Fruit fly (Drosophila melanogaster): ENCODE measurements around the gene PH4alphaMP.

Gene PH4alphaMP

DNA sequence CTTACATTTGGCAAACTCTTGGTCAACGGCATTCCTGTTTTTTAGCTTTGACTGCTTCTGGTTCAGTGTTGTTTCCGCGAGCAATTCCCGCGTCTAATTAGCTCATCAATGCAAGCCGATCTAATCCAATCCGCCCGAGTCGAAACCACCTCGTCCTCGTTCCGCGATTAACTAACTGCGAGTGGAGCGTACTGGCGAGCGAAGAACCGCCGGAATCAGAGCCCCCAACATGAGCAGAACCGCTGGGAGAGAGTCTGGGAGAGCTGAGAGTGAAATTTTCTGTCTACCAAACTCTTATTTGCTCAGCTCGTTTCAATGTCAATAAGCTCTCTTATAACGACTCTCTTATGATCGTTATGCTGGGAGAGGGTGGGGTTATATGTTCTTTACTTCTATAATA lies 45.7 kb downstream of the PH4alphaMP start (continued):
- TF ChIP-seq CG11695 (GFP tag; IDR thresholded peaks at IDR 0.05) (peak; percentile 84), CG4617 (GFP tag; optimal IDR thresholded peaks at IDR 0.05; ENCODE audit: borderline replicate concordance) (peak; percentile 22), prd (optimal IDR thresholded peaks at IDR 0.05) (no peak), prd (GFP tag; IDR thresholded peaks at IDR 0.05) (peak; percentile 31; the same call in 1 of the 3 replicates), CG4404 (GFP tag; IDR thresholded peaks at IDR 0.05) (no peak), Lpt (GFP tag; optimal IDR thresholded peaks at IDR 0.05) (no peak), ranshi (GFP tag; IDR thresholded peaks at IDR 0.05) (peak; percentile 79; the same call in 1 of the 2 replicates), CG6854 (GFP tag; optimal IDR thresholded peaks at IDR 0.05) (peak; percentile 83), MBD-R2 (GFP tag; IDR thresholded peaks at IDR 0.05) (peak; percentile 67; the same call in 1 of the 2 replicates), Lim3 (GFP tag; IDR thresholded peaks at IDR 0.05) (no peak), CG2120 (GFP tag; optimal IDR thresholded peaks at IDR 0.05) (peak; percentile 75), ATbp (GFP tag; optimal IDR thresholded peaks at IDR 0.05) (peak; percentile 91), Xrp1 (GFP tag; IDR thresholded peaks at IDR 0.05) (no peak; the same call in 1 of the 2 replicates), wek (GFP tag; optimal IDR thresholded peaks at IDR 0.05) (peak; percentile 83), CG1024 (GFP tag; IDR thresholded peaks at IDR 0.05) (peak; percentile 90; the same call in 1 of the 2 replicates), Adf1 (GFP tag; IDR thresholded peaks at IDR 0.05) (peak; percentile 65; the same call in 1 of the 2 replicates), CG17328 (GFP tag; IDR thresholded peaks at IDR 0.05) (peak; percentile 70), Meics (GFP tag; optimal IDR thresholded peaks at IDR 0.05) (peak; percentile 76), CG14014 (GFP tag; IDR thresholded peaks at IDR 0.05) (no peak; the same call in 1 of the 2 replicates), H2.0 (GFP tag; IDR thresholded peaks at IDR 0.05) (peak; percentile 39; the same call in 1 of the 2 replicates), aop (GFP tag; IDR thresholded peaks at IDR 0.05) (no peak), nau (GFP tag; optimal IDR thresholded peaks at IDR 0.05) (peak; percentile 89), CG14710 (tag; optimal IDR thresholded peaks at IDR 0.05) (no peak), CG9609 (GFP tag; optimal IDR thresholded peaks at IDR 0.05) (peak; percentile 29), CkIIα-i1 (GFP tag; IDR thresholded peaks at IDR 0.05) (peak; percentile 66; the same call in 1 of the 2 replicates), CG2116 (GFP tag; optimal IDR thresholded peaks at IDR 0.05) (peak; percentile 55), sd (tag; optimal IDR thresholded peaks at IDR 0.05) (peak; percentile 23), crp (GFP tag; optimal IDR thresholded peaks at IDR 0.05) (no peak), CG10959 (GFP tag; IDR thresholded peaks at IDR 0.05) (peak; percentile 67), wor (GFP tag; IDR thresholded peaks at IDR 0.05) (peak; percentile 31; the same call in 1 of the 2 replicates), eve (GFP tag; optimal IDR thresholded peaks at IDR 0.05) (no peak), pb (GFP tag; optimal IDR thresholded peaks at IDR 0.05) (peak; percentile 3), exex (tag; optimal IDR thresholded peaks at IDR 0.05) (peak; percentile 57), CG3847 (GFP tag; IDR thresholded peaks at IDR 0.05) (peak; percentile 21; the same call in 1 of the 2 replicates), C15 (GFP tag; IDR thresholded peaks at IDR 0.05) (peak; percentile 85; the same call in 1 of the 3 replicates), Oli (tag; optimal IDR thresholded peaks at IDR 0.05) (no peak), fru (optimal IDR thresholded peaks at IDR 0.05) (no peak), CG9932 (GFP tag; IDR thresholded peaks at IDR 0.05) (0 out of 2 replicates have a peak, but pooled peaks have one; percentile 4), Kr (GFP tag; optimal IDR thresholded peaks at IDR 0.05) (no peak), CG8388 (GFP tag; optimal IDR thresholded peaks at IDR 0.05) (peak; percentile 26), NC2β (GFP tag; optimal IDR thresholded peaks at IDR 0.05) (peak; percentile 84), sr (GFP tag; IDR thresholded peaks at IDR 0.05) (peak; percentile 79), caup (GFP tag; optimal IDR thresholded peaks at IDR 0.05; ENCODE audit: severe bottlenecking) (peak; percentile 89), en (GFP tag; optimal IDR thresholded peaks at IDR 0.05) (peak; percentile 42), CG10274 (GFP tag; optimal IDR thresholded peaks at IDR 0.05) (peak; percentile 12), shn (GFP tag; optimal IDR thresholded peaks at IDR 0.05) (peak; percentile 39), Pdp1 (GFP tag; optimal IDR thresholded peaks at IDR 0.05) (peak; percentile 67 to 81), pho (GFP tag; optimal IDR thresholded peaks at IDR 0.05) (peak; percentile 83), sens (GFP tag) (peak; percentile 98), bowl (GFP tag; IDR thresholded peaks at IDR 0.05) (no peak), CG13296 (GFP tag; optimal IDR thresholded peaks at IDR 0.05) (peak; percentile 79), CG2875 (GFP tag; optimal IDR thresholded peaks at IDR 0.05) (peak; percentile 89)
